Worm (Caenorhabditis elegans): ENCODE data around the gene ttr-16.

ce11 chrIV:11048871-11049270 is 15.1 kb downstream of the ttr-16 start, which contains the start of gene F36H1.11:
- TF ChIP-seq lin-11 (tag; optimal IDR thresholded peaks at IDR 0.05) (no peak), rnt-1 (tag; optimal IDR thresholded peaks at IDR 0.05) (no peak), che-1 (tag; optimal IDR thresholded peaks at IDR 0.05) (no peak), K09A11.1 (tag; optimal IDR thresholded peaks at IDR 0.05; ENCODE audit: insufficient read depth) (no peak), hlh-30 (tag; optimal IDR thresholded peaks at IDR 0.05; ENCODE audit: insufficient read depth) (no peak)

Data from whole organism, late embryonic.